Worm (Caenorhabditis elegans) whole organism, L2 larva: ENCODE data around the gene gmeb-2.

ENCODE experiments used
- C34F6.9 ChIP-seq: fragments of 150-350 bp; optimal IDR thresholded peaks from 2 replicates; lab custom pipeline; 2014; ENCODE audit warnings: missing biosample characterization, missing genetic modification characterization
- F13H6.1 ChIP-seq: sonication (generic microtip); optimal IDR thresholded peaks from 2 replicates; lab custom pipeline; 2016; ENCODE audit warnings: missing genetic modification characterization, missing compliant biosample characterization
- Y55F3AM.14 ChIP-seq: fragments of 200-800 bp; sonication (Bioruptor generic); optimal IDR thresholded peaks from 2 replicates; lab custom pipeline; 2018; ENCODE audit warnings: mild to moderate bottlenecking, missing genetic modification characterization, missing compliant biosample characterization
- ZK546.5 ChIP-seq: sonication (generic microtip); optimal IDR thresholded peaks from 2 replicates; lab custom pipeline; 2017; ENCODE audit warnings: missing biosample characterization, missing genetic modification characterization
- aly-2 ChIP-seq: fragments of 150-350 bp; optimal IDR thresholded peaks from 2 replicates; lab custom pipeline; 2014; ENCODE audit warnings: missing biosample characterization, missing genetic modification characterization
- ama-1 ChIP-seq: fragments of 150-350 bp; optimal IDR thresholded peaks from 2 replicates; lab custom pipeline; 2018; ENCODE audit warnings: inconsistent platforms
- blmp-1 ChIP-seq: sonication (generic microtip); optimal IDR thresholded peaks from 2 replicates; lab custom pipeline; 2017; ENCODE audit warnings: missing genetic modification characterization, mild to moderate bottlenecking, missing compliant biosample characterization, antibody characterized with exemption, moderate library complexity; ENCODE audit not compliant: insufficient read depth
- ceh-16 ChIP-seq: fragments of 150-350 bp; optimal IDR thresholded peaks from 2 replicates; lab custom pipeline; 2014; ENCODE audit warnings: missing biosample characterization, missing genetic modification characterization
- ceh-82 ChIP-seq: fragments of 150-350 bp; optimal IDR thresholded peaks from 2 replicates; lab custom pipeline; 2014; ENCODE audit warnings: missing biosample characterization, missing genetic modification characterization
- crh-2 ChIP-seq: sonication (generic microtip); optimal IDR thresholded peaks from 2 replicates; lab custom pipeline; 2017; ENCODE audit warnings: missing biosample characterization, missing genetic modification characterization
- dmd-4 ChIP-seq: sonication (generic microtip); optimal IDR thresholded peaks from 2 replicates; lab custom pipeline; 2017; ENCODE audit warnings: missing biosample characterization, missing genetic modification characterization
- egl-27 ChIP-seq: sonication (generic microtip); optimal IDR thresholded peaks from 3 replicates; lab custom pipeline; 2017; ENCODE audit warnings: missing biosample characterization, missing genetic modification reagents, missing genetic modification characterization
- elt-1 ChIP-seq: fragments of 150-350 bp; optimal IDR thresholded peaks from 2 replicates; lab custom pipeline; 2014; ENCODE audit warnings: missing biosample characterization, missing genetic modification characterization
- elt-3 ChIP-seq: sonication (generic microtip); optimal IDR thresholded peaks from 2 replicates; lab custom pipeline; 2017; ENCODE audit warnings: missing biosample characterization, missing genetic modification characterization
- fos-1 ChIP-seq: fragments of 150-350 bp; optimal IDR thresholded peaks from 2 replicates; lab custom pipeline; 2014; ENCODE audit warnings: missing biosample characterization, missing genetic modification characterization
- gmeb-1 ChIP-seq: fragments of 150-350 bp; optimal IDR thresholded peaks from 2 replicates; lab custom pipeline; 2014; ENCODE audit warnings: missing biosample characterization, missing genetic modification characterization
- lin-11 ChIP-seq: fragments of 150-350 bp; sonication (generic microtip); optimal IDR thresholded peaks from 2 replicates; lab custom pipeline; 2014; ENCODE audit warnings: missing biosample characterization, missing genetic modification characterization, inconsistent platforms, mixed read lengths
- lin-13 ChIP-seq: fragments of 150-350 bp; optimal IDR thresholded peaks from 2 replicates; lab custom pipeline; 2014; ENCODE audit warnings: missing biosample characterization, missing genetic modification reagents, missing genetic modification characterization
- lin-39 ChIP-seq: fragments of 150-350 bp; optimal IDR thresholded peaks from 2 replicates; lab custom pipeline; 2014; ENCODE audit warnings: missing biosample characterization, missing genetic modification reagents, missing genetic modification characterization
- lsy-2 ChIP-seq, 2 experiments: fragments of 150-350 bp in 1 of 2; sonication (generic microtip) in 1 of 2; optimal IDR thresholded peaks; 2 replicates each; lab custom pipeline; 2014 to 2017; ENCODE audit warnings: missing biosample characterization in 2 of 2, missing genetic modification characterization in 2 of 2
- mbf-1 ChIP-seq: sonication (generic microtip); optimal IDR thresholded peaks from 2 replicates; lab custom pipeline; 2017; ENCODE audit warnings: missing biosample characterization, missing genetic modification characterization
- nhr-10 ChIP-seq: sonication (generic microtip); optimal IDR thresholded peaks from 2 replicates; lab custom pipeline; 2017; ENCODE audit warnings: missing biosample characterization, missing genetic modification characterization
- nhr-23 ChIP-seq: fragments of 150-350 bp; optimal IDR thresholded peaks from 2 replicates; lab custom pipeline; 2014; ENCODE audit warnings: missing biosample characterization, missing genetic modification reagents, missing genetic modification characterization
- nhr-237 ChIP-seq: fragments of 150-350 bp; optimal IDR thresholded peaks from 2 replicates; lab custom pipeline; 2014; ENCODE audit warnings: missing biosample characterization, missing genetic modification characterization
- nhr-25 ChIP-seq: fragments of 150-350 bp; sonication (generic microtip); optimal IDR thresholded peaks from 3 replicates; lab custom pipeline; 2014; ENCODE audit warnings: missing biosample characterization, missing genetic modification characterization
- nhr-77 ChIP-seq: fragments of 150-350 bp; optimal IDR thresholded peaks from 2 replicates; lab custom pipeline; 2014; ENCODE audit warnings: missing biosample characterization, missing genetic modification characterization
- sem-4 ChIP-seq: fragments of 150-350 bp; optimal IDR thresholded peaks from 2 replicates; lab custom pipeline; 2014; ENCODE audit warnings: missing biosample characterization, missing genetic modification reagents, missing genetic modification characterization
- sma-3 ChIP-seq: sonication (generic microtip); optimal IDR thresholded peaks from 2 replicates; lab custom pipeline; 2016; ENCODE audit warnings: missing genetic modification reagents, missing genetic modification characterization, missing compliant biosample characterization
- sma-9 ChIP-seq, 2 experiments: fragments of 150-350 bp in 1 of 2; sonication (generic microtip) in 1 of 2; optimal IDR thresholded peaks; 2 replicates each; lab custom pipeline; 2014 to 2016; ENCODE audit warnings: missing genetic modification characterization in 2 of 2, mild to moderate bottlenecking in 1 of 2, missing biosample characterization in 1 of 2, missing compliant biosample characterization in 1 of 2, missing genetic modification reagents in 1 of 2, moderate library complexity in 1 of 2
- snpc-4 ChIP-seq: fragments of 150-350 bp; optimal IDR thresholded peaks from 2 replicates; lab custom pipeline; 2014; ENCODE audit warnings: missing biosample characterization, missing genetic modification characterization
- unc-39 ChIP-seq: fragments of 150-350 bp; optimal IDR thresholded peaks from 2 replicates; lab custom pipeline; 2014; ENCODE audit warnings: missing biosample characterization, missing genetic modification characterization
- unc-62 ChIP-seq: fragments of 150-350 bp; optimal IDR thresholded peaks from 2 replicates; lab custom pipeline; 2014; ENCODE audit warnings: missing biosample characterization, missing genetic modification reagents, missing genetic modification characterization
- ztf-11 ChIP-seq: sonication (generic microtip); optimal IDR thresholded peaks from 2 replicates; lab custom pipeline; 2017; ENCODE audit warnings: missing biosample characterization, missing genetic modification characterization
- ztf-4 ChIP-seq: fragments of 150-350 bp; optimal IDR thresholded peaks from 2 replicates; lab custom pipeline; 2014; ENCODE audit warnings: missing biosample characterization, missing genetic modification characterization

The gmeb-2 gene

ce11 chrX:15902835-15903234 lies 23.9 kb downstream of the gmeb-2 start:
- TF ChIP-seq sma-9 (GFP tag; optimal IDR thresholded peaks at IDR 0.05; lab: Kevin White, UChicago) (no peak), sma-9 (tag; optimal IDR thresholded peaks at IDR 0.05; lab: Kevin White, UChicago) (no peak)
- TF ChIP-seq, all 48 proteins: peak for 0

DNA sequence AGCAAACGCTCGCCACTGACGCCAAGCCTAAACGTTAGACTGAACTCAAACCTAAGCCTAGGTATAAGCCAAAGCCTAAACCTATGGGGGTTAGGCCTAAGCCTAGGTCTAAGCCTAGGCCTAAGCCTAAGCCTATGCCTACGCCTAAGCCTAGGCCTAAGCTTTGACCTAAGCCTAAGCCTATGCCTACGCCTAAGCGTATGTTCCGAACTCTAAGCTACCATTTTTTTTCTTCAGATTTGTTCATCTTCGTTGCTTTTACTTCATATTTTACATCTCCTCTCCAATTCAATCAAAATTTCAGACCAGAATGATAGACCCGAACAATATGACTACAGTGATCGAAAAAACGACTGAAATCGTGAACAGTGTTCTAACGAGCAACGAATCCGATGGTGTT lies 31.4 kb downstream of the gmeb-2 start, which contains the start of gene npr-33:
TSS of gene npr-33 (plus strand) at position 301 of the 400 bp plus-strand sequence.
- TF ChIP-seq ztf-11 (tag; lab: Kevin White, UChicago) (no peak), sma-3 (GFP tag; lab: Kevin White, UChicago) (no peak), nhr-237 (tag; lab: Kevin White, UChicago) (no peak), lin-39 (no peak), ama-1 (no peak), nhr-23 (tag; lab: Kevin White, UChicago) (no peak), nhr-10 (tag; lab: Kevin White, UChicago) (no peak), nhr-25 (tag; lab: Kevin White, UChicago) (no peak), egl-27 (no peak), unc-39 (tag; lab: Kevin White, UChicago) (no peak)

DNA sequence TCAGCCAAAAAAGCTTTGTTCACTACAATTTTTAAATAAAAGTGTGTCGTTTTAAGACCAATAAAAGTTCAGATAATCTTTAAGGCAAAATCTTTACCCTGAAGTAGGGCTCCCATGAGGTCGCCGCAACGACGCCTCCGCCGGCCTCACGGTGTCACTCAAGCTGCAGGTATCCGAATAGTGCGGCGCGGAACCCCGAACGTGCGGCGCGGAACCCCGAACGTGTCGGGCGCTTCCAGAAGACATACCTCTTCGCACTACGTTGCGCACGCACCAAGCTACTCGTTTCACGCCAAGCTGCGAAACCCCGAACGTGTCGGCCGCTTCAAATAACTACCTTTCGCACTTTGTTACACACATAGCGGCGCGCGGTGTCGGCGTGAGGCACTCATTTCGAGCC lies 34.0 kb downstream of the gmeb-2 start:
- TF ChIP-seq dmd-4 (tag; lab: Kevin White, UChicago): no peak
- no peak for TF ChIP-seq ceh-82 (tag; lab: Kevin White, UChicago)
- TF ChIP-seq lin-39: no peak
- TF ChIP-seq snpc-4 (tag; lab: Kevin White, UChicago): no peak
- no peak for TF ChIP-seq fos-1 (tag; lab: Kevin White, UChicago)
- TF ChIP-seq unc-39 (tag; lab: Kevin White, UChicago): no peak
- no peak for TF ChIP-seq ztf-4 (tag; lab: Kevin White, UChicago)
- TF ChIP-seq C34F6.9: no peak
- no peak for TF ChIP-seq crh-2 (tag; lab: Kevin White, UChicago)
- TF ChIP-seq nhr-237 (tag; lab: Kevin White, UChicago): no peak
- TF ChIP-seq mbf-1 (tag; lab: Kevin White, UChicago): no peak
- no peak for TF ChIP-seq aly-2
- TF ChIP-seq nhr-77 (tag; lab: Kevin White, UChicago): no peak

ce11 chrX:15915774-15916173 lies 36.9 kb downstream of the gmeb-2 start:
- TF ChIP-seq elt-1: no peak
- no peak for TF ChIP-seq crh-2 (tag; lab: Kevin White, UChicago)
- no peak for TF ChIP-seq lin-11 (tag; lab: Kevin White, UChicago)
- no peak for TF ChIP-seq C34F6.9
- TF ChIP-seq lin-13 (GFP tag; lab: Kevin White, UChicago): no peak
- no peak for TF ChIP-seq sma-3 (GFP tag; lab: Kevin White, UChicago)
- TF ChIP-seq ceh-16 (tag; lab: Kevin White, UChicago): no peak

ce11 chrX:15917000-15917399 lies 38.1 kb downstream of the gmeb-2 start, which contains the start of the genes F31B9.4 and F31B9.2:
F31B9.4 (minus strand) TSS chrX:15917100.
F31B9.2 (plus strand) TSS chrX:15917367.
- TF ChIP-seq lsy-2 (tag; optimal IDR thresholded peaks at IDR 0.05; lab: Kevin White, UChicago) (no peak), sma-9 (GFP tag; optimal IDR thresholded peaks at IDR 0.05; lab: Kevin White, UChicago) (no peak), sma-9 (tag; optimal IDR thresholded peaks at IDR 0.05; lab: Kevin White, UChicago) (no peak), lin-13 (GFP tag; lab: Kevin White, UChicago) (no peak), egl-27 (no peak), unc-62 (GFP tag; lab: Kevin White, UChicago) (no peak), sem-4 (tag; lab: Kevin White, UChicago) (no peak), elt-3 (tag; lab: Kevin White, UChicago) (no peak), gmeb-1 (no peak), nhr-25 (tag; lab: Kevin White, UChicago) (no peak), dmd-4 (tag; lab: Kevin White, UChicago) (no peak), F13H6.1 (tag; lab: Kevin White, UChicago) (no peak), ceh-16 (tag; lab: Kevin White, UChicago) (no peak), mbf-1 (tag; lab: Kevin White, UChicago) (no peak), Y55F3AM.14 (GFP tag; lab: Kevin White, UChicago) (no peak), aly-2 (no peak), nhr-23 (tag; lab: Kevin White, UChicago) (no peak), blmp-1 (no peak), C34F6.9 (no peak), snpc-4 (tag; lab: Kevin White, UChicago) (no peak), ZK546.5 (tag; lab: Kevin White, UChicago) (no peak)
